Fruit fly (Drosophila melanogaster) whole organism, adult: ENCODE measurements around the gene Oseg2.

Experiments used
- Hr96 ChIP-seq: fragments of 200-800 bp; sonication (Bioruptor generic); optimal IDR thresholded peaks from 2 replicates; lab custom pipeline; 2016; ENCODE audit warnings: missing biosample characterization, missing genetic modification characterization
- kay ChIP-seq: fragments of 200-800 bp; sonication (Bioruptor generic); peaks from one replicate; lab custom pipeline; 2016; ENCODE audit warnings: missing biosample characterization, missing genetic modification characterization, borderline replicate concordance
- pad ChIP-seq: fragments of 200-800 bp; sonication (Bioruptor generic); optimal IDR thresholded peaks from 3 replicates; lab custom pipeline; 2017; ENCODE audit warnings: missing biosample characterization, missing genetic modification characterization, mild to moderate bottlenecking, moderate library complexity, missing genetic modification reagents

DNA sequence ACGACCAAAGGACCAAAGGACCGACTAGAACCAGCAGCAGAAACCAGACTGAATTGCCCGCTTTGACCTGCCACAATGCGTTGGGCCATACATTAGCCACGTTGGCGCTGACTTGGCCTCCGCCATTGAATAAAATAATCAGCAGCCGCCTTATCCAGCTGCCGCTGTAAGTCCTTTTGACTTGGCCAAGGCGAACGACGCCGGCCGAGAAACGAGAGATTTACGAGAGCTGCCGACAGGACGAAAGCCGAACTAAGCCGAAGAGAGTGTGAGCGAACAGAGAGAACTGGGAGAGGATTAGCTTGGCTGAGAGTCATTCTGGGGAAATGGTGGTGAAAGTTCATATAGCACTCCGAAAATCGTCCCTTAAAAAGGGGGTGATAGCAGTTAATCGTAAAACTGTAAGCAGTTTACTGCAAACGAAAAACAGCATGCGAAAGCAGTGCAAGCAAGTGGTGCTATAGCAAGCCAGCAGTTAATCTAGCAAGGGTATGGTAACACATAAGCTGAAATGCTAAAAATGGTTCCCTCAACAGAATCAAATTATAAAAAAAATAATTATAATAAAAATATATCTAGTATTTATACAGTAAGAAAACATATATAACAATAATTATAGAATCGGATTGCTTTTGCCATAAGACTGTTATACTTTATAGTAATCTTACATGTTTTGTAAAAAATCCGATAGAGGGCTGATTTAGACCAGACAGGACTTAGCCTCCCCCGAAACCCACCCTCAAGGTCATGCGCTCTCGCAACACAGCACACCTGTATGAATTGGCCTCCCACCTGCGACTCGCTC is 877 bp upstream of the Oseg2 start:
- TF ChIP-seq kay (GFP tag; lab: Kevin White, UChicago), result no peak
- TF ChIP-seq Hr96 (GFP tag; lab: Kevin White, UChicago), result no peak
- TF ChIP-seq pad (GFP tag; lab: Kevin White, UChicago), result peak; percentile 97
